Worm (Caenorhabditis elegans) whole organism, L2 larva: Measurements from ENCODE around the gene vang-1.

ENCODE experiments used
- C34F6.9 ChIP-seq: fragments of 150-350 bp; optimal IDR thresholded peaks from 2 replicates; lab custom pipeline; 2014; ENCODE audit warnings: missing biosample characterization, missing genetic modification characterization
- F13H6.1 ChIP-seq: sonication (generic microtip); optimal IDR thresholded peaks from 2 replicates; lab custom pipeline; 2016; ENCODE audit warnings: missing genetic modification characterization, missing compliant biosample characterization
- R02D3.7 ChIP-seq: fragments of 150-350 bp; optimal IDR thresholded peaks from 2 replicates; lab custom pipeline; 2014; ENCODE audit warnings: missing biosample characterization, missing genetic modification characterization
- Y55F3AM.14 ChIP-seq: fragments of 200-800 bp; sonication (Bioruptor generic); optimal IDR thresholded peaks from 2 replicates; lab custom pipeline; 2018; ENCODE audit warnings: mild to moderate bottlenecking, missing genetic modification characterization, missing compliant biosample characterization
- ZK546.5 ChIP-seq: sonication (generic microtip); optimal IDR thresholded peaks from 2 replicates; lab custom pipeline; 2017; ENCODE audit warnings: missing biosample characterization, missing genetic modification characterization
- alr-1 ChIP-seq: fragments of 150-350 bp; optimal IDR thresholded peaks from 2 replicates; lab custom pipeline; 2014; ENCODE audit warnings: missing biosample characterization, missing genetic modification characterization
- aly-2 ChIP-seq: fragments of 150-350 bp; optimal IDR thresholded peaks from 2 replicates; lab custom pipeline; 2014; ENCODE audit warnings: missing biosample characterization, missing genetic modification characterization
- ama-1 ChIP-seq: fragments of 150-350 bp; optimal IDR thresholded peaks from 2 replicates; lab custom pipeline; 2018; ENCODE audit warnings: inconsistent platforms
- blmp-1 ChIP-seq: sonication (generic microtip); optimal IDR thresholded peaks from 2 replicates; lab custom pipeline; 2017; ENCODE audit warnings: missing genetic modification characterization, mild to moderate bottlenecking, missing compliant biosample characterization, antibody characterized with exemption, moderate library complexity; ENCODE audit not compliant: insufficient read depth
- ceh-82 ChIP-seq: fragments of 150-350 bp; optimal IDR thresholded peaks from 2 replicates; lab custom pipeline; 2014; ENCODE audit warnings: missing biosample characterization, missing genetic modification characterization
- crh-2 ChIP-seq: sonication (generic microtip); optimal IDR thresholded peaks from 2 replicates; lab custom pipeline; 2017; ENCODE audit warnings: missing biosample characterization, missing genetic modification characterization
- dmd-4 ChIP-seq: sonication (generic microtip); optimal IDR thresholded peaks from 2 replicates; lab custom pipeline; 2017; ENCODE audit warnings: missing biosample characterization, missing genetic modification characterization
- elt-1 ChIP-seq: fragments of 150-350 bp; optimal IDR thresholded peaks from 2 replicates; lab custom pipeline; 2014; ENCODE audit warnings: missing biosample characterization, missing genetic modification characterization
- fos-1 ChIP-seq: fragments of 150-350 bp; optimal IDR thresholded peaks from 2 replicates; lab custom pipeline; 2014; ENCODE audit warnings: missing biosample characterization, missing genetic modification characterization
- gmeb-1 ChIP-seq: fragments of 150-350 bp; optimal IDR thresholded peaks from 2 replicates; lab custom pipeline; 2014; ENCODE audit warnings: missing biosample characterization, missing genetic modification characterization
- lin-13 ChIP-seq: fragments of 150-350 bp; optimal IDR thresholded peaks from 2 replicates; lab custom pipeline; 2014; ENCODE audit warnings: missing biosample characterization, missing genetic modification reagents, missing genetic modification characterization
- lin-39 ChIP-seq: fragments of 150-350 bp; optimal IDR thresholded peaks from 2 replicates; lab custom pipeline; 2014; ENCODE audit warnings: missing biosample characterization, missing genetic modification reagents, missing genetic modification characterization
- lsy-2 ChIP-seq, 2 experiments: fragments of 150-350 bp in 1 of 2; sonication (generic microtip) in 1 of 2; optimal IDR thresholded peaks; 2 replicates each; lab custom pipeline; 2014 to 2017; ENCODE audit warnings: missing biosample characterization in 2 of 2, missing genetic modification characterization in 2 of 2
- mdl-1 ChIP-seq, 2 experiments: fragments of 150-350 bp in 1 of 2; sonication (generic microtip) in 1 of 2; optimal IDR thresholded peaks; 2 replicates each; lab custom pipeline; 2017; ENCODE audit warnings: missing biosample characterization in 2 of 2, missing genetic modification characterization in 2 of 2
- nhr-11 ChIP-seq: fragments of 150-350 bp; optimal IDR thresholded peaks from 2 replicates; lab custom pipeline; 2014; ENCODE audit warnings: missing biosample characterization, missing genetic modification characterization
- nhr-12 ChIP-seq: fragments of 150-350 bp; optimal IDR thresholded peaks from 2 replicates; lab custom pipeline; 2014; ENCODE audit warnings: missing biosample characterization, missing genetic modification characterization
- nhr-129 ChIP-seq: fragments of 150-350 bp; optimal IDR thresholded peaks from 2 replicates; lab custom pipeline; 2014; ENCODE audit warnings: missing biosample characterization, missing genetic modification characterization
- nhr-21 ChIP-seq: fragments of 150-350 bp; optimal IDR thresholded peaks from 2 replicates; lab custom pipeline; 2014; ENCODE audit warnings: missing biosample characterization, missing genetic modification characterization
- nhr-25 ChIP-seq: fragments of 150-350 bp; sonication (generic microtip); optimal IDR thresholded peaks from 3 replicates; lab custom pipeline; 2014; ENCODE audit warnings: missing biosample characterization, missing genetic modification characterization
- nhr-6 ChIP-seq: fragments of 150-350 bp; optimal IDR thresholded peaks from 2 replicates; lab custom pipeline; 2014; ENCODE audit warnings: missing biosample characterization, missing genetic modification characterization
- nhr-77 ChIP-seq: fragments of 150-350 bp; optimal IDR thresholded peaks from 2 replicates; lab custom pipeline; 2014; ENCODE audit warnings: missing biosample characterization, missing genetic modification characterization
- peb-1 ChIP-seq: fragments of 150-350 bp; optimal IDR thresholded peaks from 2 replicates; lab custom pipeline; 2014; ENCODE audit warnings: missing biosample characterization, missing genetic modification characterization
- skn-1 ChIP-seq: sonication (generic microtip); optimal IDR thresholded peaks from 2 replicates; lab custom pipeline; 2017; ENCODE audit warnings: missing biosample characterization, missing genetic modification characterization
- sma-3 ChIP-seq: sonication (generic microtip); optimal IDR thresholded peaks from 2 replicates; lab custom pipeline; 2016; ENCODE audit warnings: missing genetic modification reagents, missing genetic modification characterization, missing compliant biosample characterization
- sma-9 ChIP-seq, 2 experiments: fragments of 150-350 bp in 1 of 2; sonication (generic microtip) in 1 of 2; optimal IDR thresholded peaks; 2 replicates each; lab custom pipeline; 2014 to 2016; ENCODE audit warnings: missing genetic modification characterization in 2 of 2, mild to moderate bottlenecking in 1 of 2, missing biosample characterization in 1 of 2, missing compliant biosample characterization in 1 of 2, missing genetic modification reagents in 1 of 2, moderate library complexity in 1 of 2
- snpc-4 ChIP-seq: fragments of 150-350 bp; optimal IDR thresholded peaks from 2 replicates; lab custom pipeline; 2014; ENCODE audit warnings: missing biosample characterization, missing genetic modification characterization
- unc-55 ChIP-seq: fragments of 150-350 bp; sonication (generic microtip); optimal IDR thresholded peaks from 3 replicates; lab custom pipeline; 2014; ENCODE audit warnings: missing biosample characterization, missing genetic modification reagents, missing genetic modification characterization
- zag-1 ChIP-seq: fragments of 150-350 bp; optimal IDR thresholded peaks from 2 replicates; lab custom pipeline; 2014; ENCODE audit warnings: missing biosample characterization, missing genetic modification characterization
- ztf-11 ChIP-seq: sonication (generic microtip); optimal IDR thresholded peaks from 2 replicates; lab custom pipeline; 2017; ENCODE audit warnings: missing biosample characterization, missing genetic modification characterization

vang-1 gene

ce11 chrX:2852388-2852908, 33.2 kb upstream of the vang-1 start, which contains the start of gene kin-29 (continued):
- TF ChIP-seq snpc-4 (peak; percentile 36), F13H6.1 (tag; lab: Kevin White, UChicago) (peak; percentile 97), ZK546.5 (tag; lab: Kevin White, UChicago) (no peak), nhr-129 (peak; percentile 93), R02D3.7 (tag; lab: Kevin White, UChicago) (no peak), nhr-21 (tag; lab: Kevin White, UChicago) (peak; percentile 74), alr-1 (no peak)
- TF ChIP-seq, all 48 proteins: peak for 27

ce11 chrX:2853963-2854362, 31.7 kb upstream of the vang-1 start:
- TF ChIP-seq lsy-2 (tag; optimal IDR thresholded peaks at IDR 0.05; lab: Kevin White, UChicago) (peak in 1 of 2 experiments; percentile 0), F13H6.1 (tag; lab: Kevin White, UChicago) (no peak)

- TF ChIP-seq lin-39 (tag; lab: Kevin White, UChicago) (no peak), lsy-2 (tag; optimal IDR thresholded peaks at IDR 0.05; lab: Kevin White, UChicago) (peak in 1 of 2 experiments; percentile 26), sma-9 (GFP tag; optimal IDR thresholded peaks at IDR 0.05; lab: Kevin White, UChicago) (peak; percentile 44), sma-9 (tag; optimal IDR thresholded peaks at IDR 0.05; lab: Kevin White, UChicago) (no peak), lin-13 (peak; percentile 36), C34F6.9 (tag; lab: Kevin White, UChicago) (peak; percentile 15), nhr-25 (tag; lab: Kevin White, UChicago) (peak; percentile 80), ztf-11 (tag; lab: Kevin White, UChicago) (no peak), unc-55 (peak; percentile 51)
These were observed 28.4 kb upstream of the vang-1 start, which contains the start of gene tra-4 for ce11 chrX:2857070-2857825. TSS of gene tra-4 (minus strand) at chrX:2857603.

ce11 chrX:2858380-2858779, 27.3 kb upstream of the vang-1 start:
- TF ChIP-seq blmp-1 (peak; percentile 21), C34F6.9 (tag; lab: Kevin White, UChicago) (peak; percentile 7), nhr-25 (tag; lab: Kevin White, UChicago) (peak; percentile 89), sma-3 (GFP tag; lab: Kevin White, UChicago) (peak; percentile 49), nhr-6 (tag; lab: Kevin White, UChicago) (no peak), crh-2 (tag; lab: Kevin White, UChicago) (peak; percentile 8), lsy-2 (tag; optimal IDR thresholded peaks at IDR 0.05; lab: Kevin White, UChicago) (peak in 1 of 2 experiments; percentile 14), sma-9 (GFP tag; optimal IDR thresholded peaks at IDR 0.05; lab: Kevin White, UChicago) (peak; percentile 37), sma-9 (tag; optimal IDR thresholded peaks at IDR 0.05; lab: Kevin White, UChicago) (no peak), ama-1 (lab: Kevin White, UChicago) (no peak), elt-1 (tag; lab: Kevin White, UChicago) (no peak), gmeb-1 (tag; lab: Kevin White, UChicago) (peak; percentile 6)

ce11 chrX:2862372-2862771, 23.3 kb upstream of the vang-1 start, which contains the start of gene comt-1:
TSS of gene comt-1 (minus strand) at chrX:2862472.
- TF ChIP-seq mdl-1 (tag; optimal IDR thresholded peaks at IDR 0.05; lab: Kevin White, UChicago) = no peak
- no peak for TF ChIP-seq dmd-4 (tag; lab: Kevin White, UChicago)
- no peak for TF ChIP-seq F13H6.1 (tag; lab: Kevin White, UChicago)
- TF ChIP-seq lsy-2 (tag; optimal IDR thresholded peaks at IDR 0.05; lab: Kevin White, UChicago) = no peak
- no peak for TF ChIP-seq C34F6.9 (tag; lab: Kevin White, UChicago)
- no peak for TF ChIP-seq snpc-4
- no peak for TF ChIP-seq Y55F3AM.14 (GFP tag; lab: Kevin White, UChicago)
- TF ChIP-seq peb-1 (tag; lab: Kevin White, UChicago) = no peak
- no peak for TF ChIP-seq gmeb-1 (tag; lab: Kevin White, UChicago)
- no peak for TF ChIP-seq nhr-11 (tag; lab: Kevin White, UChicago)
- TF ChIP-seq R02D3.7 (tag; lab: Kevin White, UChicago) = no peak
- TF ChIP-seq lin-39 (tag; lab: Kevin White, UChicago) = no peak
- no peak for TF ChIP-seq nhr-12
- TF ChIP-seq crh-2 (tag; lab: Kevin White, UChicago) = no peak
- TF ChIP-seq aly-2 (tag; lab: Kevin White, UChicago) = no peak
- no peak for TF ChIP-seq nhr-77 (tag; lab: Kevin White, UChicago)
- no peak for TF ChIP-seq zag-1 (tag; lab: Kevin White, UChicago)
- no peak for TF ChIP-seq ceh-82 (tag; lab: Kevin White, UChicago)
- TF ChIP-seq fos-1 (tag; lab: Kevin White, UChicago) = no peak
- no peak for TF ChIP-seq skn-1 (tag; lab: Kevin White, UChicago)
